Worm (Caenorhabditis elegans) whole organism, early embryonic: Measurements from ENCODE around the gene nhr-45.

Experiments used
- B0310.2 ChIP-seq: sonication (generic microtip); optimal IDR thresholded peaks from 2 replicates; lab custom pipeline; 2016; ENCODE audit warnings: mild to moderate bottlenecking, missing genetic modification characterization, missing compliant biosample characterization
- F13C5.2 ChIP-seq: sonication (generic microtip); optimal IDR thresholded peaks from 2 replicates; lab custom pipeline; 2017; ENCODE audit warnings: mild to moderate bottlenecking, missing genetic modification characterization, inconsistent platforms, missing compliant biosample characterization
- hmg-4 ChIP-seq: fragments of 200-800 bp; sonication (Bioruptor generic); optimal IDR thresholded peaks from 2 replicates; lab custom pipeline; 2018; ENCODE audit warnings: mild to moderate bottlenecking, missing genetic modification characterization, missing compliant biosample characterization
- tbx-11 ChIP-seq: fragments of 200-800 bp; sonication (Bioruptor generic); IDR thresholded peaks from 2 replicates; pipeline ENCODE4 v1.3.6; 2022; ENCODE audit warnings: missing genetic modification characterization, missing compliant biosample characterization

DNA sequence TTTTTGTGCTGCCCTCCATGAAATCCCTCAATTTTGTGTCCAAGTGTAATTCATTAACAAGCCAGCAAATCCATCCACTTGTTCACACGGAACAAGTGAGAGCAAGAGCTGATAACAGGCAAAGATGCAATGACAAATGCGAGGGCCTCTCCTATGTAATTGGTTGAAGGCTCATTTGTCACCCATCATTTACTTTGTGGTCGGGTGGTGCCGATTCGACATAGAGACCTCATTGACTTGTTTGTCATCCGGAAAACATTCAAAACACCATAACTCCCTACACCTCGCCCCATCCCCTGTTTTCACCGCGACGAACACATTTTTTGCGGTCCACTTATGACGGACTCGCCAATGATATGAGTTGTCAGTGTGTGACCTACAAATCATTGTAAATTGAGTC, 8.7 kb downstream of the nhr-45 start:
- no peak for TF ChIP-seq tbx-11 (GFP tag; lab: Robert Waterston, UW)
- TF ChIP-seq B0310.2 (tag; lab: Kevin White, UChicago) = no peak
- TF ChIP-seq F13C5.2 (tag; lab: Kevin White, UChicago) = no peak
- TF ChIP-seq hmg-4 (GFP tag; lab: Kevin White, UChicago) = no peak
